Fruit fly (Drosophila melanogaster) whole organism, embryonic: ENCODE data around the gene Smvt.
A peak's percentile ranks its signal among the peaks of the same experiment; 100 is the strongest.

Experiments
- Abd-B ChIP-seq: fragments of 200-800 bp; sonication (Bioruptor generic); optimal IDR thresholded peaks from 2 replicates; lab custom pipeline; 2018; ENCODE audit warnings: missing biosample characterization, mild to moderate bottlenecking, missing genetic modification characterization, moderate library complexity
- B-H1 ChIP-seq: fragments of 200-800 bp; sonication (Bioruptor generic); IDR thresholded peaks from 3 replicates; pipeline ENCODE4 v1.3.6; 2022; ENCODE audit warnings: missing biosample characterization, missing genetic modification characterization
- Blimp-1 ChIP-seq: fragments of 200-800 bp; sonication (Bioruptor generic); optimal IDR thresholded peaks from 3 replicates; lab custom pipeline; 2018; ENCODE audit warnings: missing biosample characterization, missing genetic modification characterization, mild to moderate bottlenecking, moderate library complexity, missing genetic modification reagents
- CG12071 ChIP-seq: fragments of 200-800 bp; sonication (Bioruptor generic); optimal IDR thresholded peaks from 3 replicates; lab custom pipeline; 2018; ENCODE audit warnings: missing biosample characterization, mild to moderate bottlenecking, missing genetic modification characterization
- CG13296 ChIP-seq: fragments of 200-800 bp; sonication (Bioruptor generic); optimal IDR thresholded peaks from 3 replicates; lab custom pipeline; 2018; ENCODE audit warnings: missing biosample characterization, mild to moderate bottlenecking, missing genetic modification characterization
- CG1603 ChIP-seq: fragments of 200-800 bp; sonication (Bioruptor generic); optimal IDR thresholded peaks from 2 replicates; lab custom pipeline; 2019; ENCODE audit warnings: missing biosample characterization, mild to moderate bottlenecking, missing genetic modification characterization, moderate library complexity
- CG17186 ChIP-seq: fragments of 200-800 bp; sonication (Bioruptor generic); optimal IDR thresholded peaks from 3 replicates; lab custom pipeline; 2017; ENCODE audit warnings: missing biosample characterization, missing genetic modification reagents, missing genetic modification characterization
- CG1832 ChIP-seq: fragments of 200-800 bp; sonication (Bioruptor generic); optimal IDR thresholded peaks from 2 replicates; lab custom pipeline; 2017; ENCODE audit warnings: missing biosample characterization, mild to moderate bottlenecking, missing genetic modification characterization, inconsistent platforms
- CG2199 ChIP-seq: fragments of 200-800 bp; sonication (Bioruptor generic); IDR thresholded peaks from 3 replicates; pipeline ENCODE4 v1.3.6; 2022; ENCODE audit warnings: missing biosample characterization, missing genetic modification characterization
- CG31224 ChIP-seq: fragments of 200-800 bp; sonication (Bioruptor generic); IDR thresholded peaks from 2 replicates; pipeline ENCODE4 v1.3.6; 2022; ENCODE audit warnings: missing biosample characterization, missing genetic modification characterization
- CG3163 ChIP-seq: fragments of 200-800 bp; sonication (Bioruptor generic); optimal IDR thresholded peaks from 3 replicates; lab custom pipeline; 2016; ENCODE audit warnings: missing biosample characterization, missing genetic modification characterization
- CG32772 ChIP-seq: fragments of 200-800 bp; sonication (Bioruptor generic); IDR thresholded peaks from 2 replicates; pipeline ENCODE4 v1.3.6; 2022; ENCODE audit warnings: missing biosample characterization, missing genetic modification characterization
- CG4854 ChIP-seq: fragments of 200-800 bp; sonication (Bioruptor generic); optimal IDR thresholded peaks from 2 replicates; lab custom pipeline; 2016; ENCODE audit warnings: missing biosample characterization, missing genetic modification characterization, inconsistent platforms
- CG5180 ChIP-seq: fragments of 200-800 bp; sonication (Bioruptor generic); optimal IDR thresholded peaks from 3 replicates; lab custom pipeline; 2017; ENCODE audit warnings: missing biosample characterization, missing genetic modification characterization, mild to moderate bottlenecking, moderate library complexity, missing genetic modification reagents
- CG6175 ChIP-seq: fragments of 200-800 bp; sonication (Bioruptor generic); IDR thresholded peaks from 3 replicates; pipeline ENCODE4 v1.3.6; 2022; ENCODE audit warnings: missing biosample characterization, missing genetic modification characterization
- CG8281 ChIP-seq: fragments of 200-800 bp; sonication (Bioruptor generic); optimal IDR thresholded peaks from 2 replicates; lab custom pipeline; 2018; ENCODE audit warnings: missing biosample characterization, mild to moderate bottlenecking, missing genetic modification characterization, moderate library complexity
- CG8765 ChIP-seq: fragments of 200-800 bp; sonication (Bioruptor generic); IDR thresholded peaks from 2 replicates; pipeline ENCODE4 v1.3.6; 2022; ENCODE audit warnings: missing biosample characterization, missing genetic modification characterization
- CG9609 ChIP-seq: fragments of 200-800 bp; sonication (Bioruptor generic); optimal IDR thresholded peaks from 3 replicates; lab custom pipeline; 2016; ENCODE audit warnings: missing biosample characterization, missing genetic modification characterization
- Dbx ChIP-seq: fragments of 200-800 bp; sonication (Bioruptor generic); IDR thresholded peaks from 3 replicates; pipeline ENCODE4 v1.3.6; 2022; ENCODE audit warnings: missing biosample characterization, missing genetic modification characterization
- Dfd ChIP-seq, 2 experiments: fragments of >200 bp; optimal IDR thresholded peaks; 2 replicates each; lab custom pipeline; 2017; ENCODE audit warnings: missing biosample characterization in 2 of 2, missing genetic modification characterization in 2 of 2
- Fer1 ChIP-seq: fragments of 200-800 bp; sonication (Bioruptor generic); optimal IDR thresholded peaks from 2 replicates; lab custom pipeline; 2017; ENCODE audit warnings: missing biosample characterization, mild to moderate bottlenecking, missing genetic modification characterization
- Hmr ChIP-seq: fragments of 200-800 bp; sonication (Bioruptor generic); optimal IDR thresholded peaks from 3 replicates; lab custom pipeline; 2017; ENCODE audit warnings: mild to moderate bottlenecking, missing biosample characterization, missing genetic modification reagents, missing genetic modification characterization
- Hsf ChIP-seq: fragments of 200-800 bp; sonication (Bioruptor generic); optimal IDR thresholded peaks from 3 replicates; lab custom pipeline; 2016; ENCODE audit warnings: missing biosample characterization, missing genetic modification characterization
- MTF-1 ChIP-seq: fragments of 200-800 bp; sonication (Bioruptor generic); optimal IDR thresholded peaks from 2 replicates; lab custom pipeline; 2018; ENCODE audit warnings: missing biosample characterization, mild to moderate bottlenecking, missing genetic modification characterization, borderline replicate concordance
- Opbp ChIP-seq: fragments of 200-800 bp; sonication (Bioruptor generic); IDR thresholded peaks from 3 replicates; pipeline ENCODE4 v1.3.6; 2022; ENCODE audit warnings: missing biosample characterization, missing genetic modification characterization; ENCODE audit not compliant: partially characterized antibody
- Rfx ChIP-seq: fragments of 200-800 bp; sonication (Bioruptor generic); IDR thresholded peaks from 2 replicates; pipeline ENCODE4 v1.3.6; 2022; ENCODE audit warnings: missing biosample characterization, missing genetic modification characterization
- ase ChIP-seq: fragments of 200-800 bp; sonication (Bioruptor generic); IDR thresholded peaks from 3 replicates; pipeline ENCODE4 v1.3.6; 2022; ENCODE audit warnings: missing biosample characterization, missing genetic modification characterization
- az2 ChIP-seq: fragments of 200-800 bp; sonication (Bioruptor generic); optimal IDR thresholded peaks from 3 replicates; lab custom pipeline; 2016; ENCODE audit warnings: missing biosample characterization, missing genetic modification characterization
- bcd ChIP-seq: fragments of 200-800 bp; sonication (Bioruptor generic); optimal IDR thresholded peaks from 2 replicates; lab custom pipeline; 2017; ENCODE audit warnings: missing biosample characterization, mild to moderate bottlenecking, missing genetic modification characterization
- cas ChIP-seq: fragments of 200-800 bp; sonication (Bioruptor generic); IDR thresholded peaks from 2 replicates; pipeline ENCODE4 v1.3.6; 2022; ENCODE audit warnings: missing biosample characterization, missing genetic modification characterization
- crc ChIP-seq: fragments of 200-800 bp; sonication (Bioruptor generic); optimal IDR thresholded peaks from 2 replicates; lab custom pipeline; 2016; ENCODE audit warnings: missing biosample characterization, missing genetic modification characterization
- crp ChIP-seq, 2 experiments: fragments of 200-800 bp; sonication (Bioruptor generic); optimal IDR thresholded peaks; 2 replicates in 1 of 2; 3 replicates in 1 of 2; lab custom pipeline; 2017; ENCODE audit warnings: missing biosample characterization in 2 of 2, missing genetic modification characterization in 2 of 2, mild to moderate bottlenecking in 1 of 2, moderate library complexity in 1 of 2
- dm ChIP-seq: fragments of 200-800 bp; sonication (Bioruptor generic); optimal IDR thresholded peaks from 3 replicates; lab custom pipeline; 2016; ENCODE audit warnings: missing biosample characterization, missing genetic modification characterization
- ftz-f1 ChIP-seq: fragments of 200-800 bp; sonication (Bioruptor generic); optimal IDR thresholded peaks from 2 replicates; lab custom pipeline; 2016; ENCODE audit warnings: missing biosample characterization, missing genetic modification characterization
- gfzf ChIP-seq: fragments of 200-800 bp; sonication (Bioruptor generic); optimal IDR thresholded peaks from 2 replicates; lab custom pipeline; 2016; ENCODE audit warnings: missing biosample characterization, mild to moderate bottlenecking, missing genetic modification characterization, moderate library complexity
- knrl ChIP-seq: fragments of 200-800 bp; sonication (Bioruptor generic); IDR thresholded peaks from 3 replicates; pipeline ENCODE4 v1.3.6; 2022; ENCODE audit warnings: missing biosample characterization, missing genetic modification characterization; ENCODE audit not compliant: partially characterized antibody
- lab ChIP-seq: fragments of 200-800 bp; sonication (Bioruptor generic); optimal IDR thresholded peaks from 3 replicates; lab custom pipeline; 2017; ENCODE audit warnings: missing biosample characterization, missing genetic modification characterization, mild to moderate bottlenecking, moderate library complexity, missing genetic modification reagents
- lola ChIP-seq, 3 experiments: fragments of >200 bp in 2 of 3; fragments of 200-800 bp in 1 of 3; sonication (Bioruptor generic) in 1 of 3; optimal IDR thresholded peaks; 2 replicates each; lab custom pipeline; 2017 to 2019; ENCODE audit warnings: missing biosample characterization in 3 of 3, missing genetic modification characterization in 3 of 3, mild to moderate bottlenecking in 1 of 3, moderate library complexity in 1 of 3
- maf-S ChIP-seq: fragments of 200-800 bp; sonication (Bioruptor generic); optimal IDR thresholded peaks from 2 replicates; lab custom pipeline; 2016; ENCODE audit warnings: missing biosample characterization, missing genetic modification characterization
- mam ChIP-seq: fragments of 200-800 bp; sonication (Bioruptor generic); optimal IDR thresholded peaks from 3 replicates; lab custom pipeline; 2016; ENCODE audit warnings: missing biosample characterization, missing genetic modification characterization
- mirr ChIP-seq: fragments of 200-800 bp; sonication (Bioruptor generic); optimal IDR thresholded peaks from 3 replicates; lab custom pipeline; 2018; ENCODE audit warnings: missing biosample characterization, mild to moderate bottlenecking, missing genetic modification characterization
- mld ChIP-seq: fragments of 200-800 bp; sonication (Bioruptor generic); IDR thresholded peaks from 3 replicates; pipeline ENCODE4 v1.3.6; 2022; ENCODE audit warnings: missing biosample characterization, missing genetic modification characterization; ENCODE audit not compliant: partially characterized antibody
- nau ChIP-seq: fragments of 200-800 bp; sonication (Bioruptor generic); optimal IDR thresholded peaks from 3 replicates; lab custom pipeline; 2017; ENCODE audit warnings: missing biosample characterization, mild to moderate bottlenecking, missing genetic modification characterization, missing genetic modification reagents
- nerfin-2 ChIP-seq: fragments of 200-800 bp; sonication (Bioruptor generic); IDR thresholded peaks from 2 replicates; pipeline ENCODE4 v1.3.6; 2022; ENCODE audit warnings: missing biosample characterization, missing genetic modification characterization; ENCODE audit not compliant: partially characterized antibody
- p53 ChIP-seq: fragments of 200-800 bp; sonication (Bioruptor generic); optimal IDR thresholded peaks from 2 replicates; lab custom pipeline; 2016; ENCODE audit warnings: missing biosample characterization, missing genetic modification characterization
- pnt ChIP-seq: fragments of 200-800 bp; sonication (Bioruptor generic); optimal IDR thresholded peaks from 3 replicates; lab custom pipeline; 2016; ENCODE audit warnings: missing biosample characterization, missing genetic modification characterization
- run ChIP-seq: fragments of 200-800 bp; sonication (Bioruptor generic); optimal IDR thresholded peaks from 3 replicates; lab custom pipeline; 2018; ENCODE audit warnings: missing biosample characterization, mild to moderate bottlenecking, missing genetic modification characterization
- schlank ChIP-seq: fragments of 200-800 bp; sonication (Bioruptor generic); optimal IDR thresholded peaks from 2 replicates; lab custom pipeline; 2018; ENCODE audit warnings: missing biosample characterization, mild to moderate bottlenecking, missing genetic modification characterization
- tx ChIP-seq: fragments of 200-800 bp; sonication (Bioruptor generic); optimal IDR thresholded peaks from 2 replicates; lab custom pipeline; 2016; ENCODE audit warnings: missing biosample characterization, missing genetic modification characterization

Smvt gene

dm6 chr3R:31793664-31794417, 32.5 kb upstream of the Smvt start, which contains the start of the genes Mccc1 and Acf:
Mccc1 (minus strand) TSS chr3R:31793907.
Acf (plus strand) TSS chr3R:31793981.
- TF ChIP-seq lab (no peak), lola (GFP tag; optimal IDR thresholded peaks at IDR 0.05; lab: Kevin White, UChicago) (peak in 1 of 3 experiments; percentile 3), Abd-B (GFP tag; lab: Kevin White, UChicago) (no peak), CG9609 (peak; percentile 19), CG31224 (GFP tag; lab: Robert Waterston, UW) (no peak), gfzf (GFP tag; lab: Kevin White, UChicago) (peak; percentile 84), bcd (GFP tag; lab: Kevin White, UChicago) (no peak), pnt (GFP tag; lab: Kevin White, UChicago) (no peak), Dfd (GFP tag; optimal IDR thresholded peaks at IDR 0.05; lab: Kevin White, UChicago) (no peak), CG1603 (tag; lab: Kevin White, UChicago) (peak; percentile 52), B-H1 (GFP tag; lab: Robert Waterston, UW) (no peak), CG32772 (no peak), mam (GFP tag; lab: Kevin White, UChicago) (peak; percentile 60), crp (GFP tag; optimal IDR thresholded peaks at IDR 0.05; lab: Kevin White, UChicago) (peak in 1 of 2 experiments; percentile 56), tx (GFP tag; lab: Kevin White, UChicago) (no peak), Dbx (GFP tag; lab: Robert Waterston, UW) (0 out of 3 replicates have a peak, but pooled peaks have one; percentile 16), CG8765 (GFP tag; lab: Robert Waterston, UW) (no peak), Hsf (GFP tag; lab: Kevin White, UChicago) (peak; percentile 30), knrl (GFP tag; lab: Robert Waterston, UW) (peak; percentile 65; the same call in 2 of the 3 replicates), CG12071 (GFP tag; lab: Kevin White, UChicago) (no peak), CG17186 (peak; percentile 55), CG13296 (no peak), cas (GFP tag; lab: Robert Waterston, UW) (no peak), Blimp-1 (GFP tag; lab: Kevin White, UChicago) (no peak), Opbp (GFP tag; lab: Robert Waterston, UW) (peak; percentile 62; the same call in 2 of the 3 replicates), CG1832 (GFP tag; lab: Kevin White, UChicago) (no peak), run (tag; lab: Kevin White, UChicago) (no peak), nerfin-2 (GFP tag; lab: Robert Waterston, UW) (no peak), CG2199 (GFP tag; lab: Robert Waterston, UW) (no peak), CG4854 (GFP tag; lab: Kevin White, UChicago) (no peak), CG5180 (GFP tag; lab: Kevin White, UChicago) (no peak), crc (GFP tag; lab: Kevin White, UChicago) (peak; percentile 33), dm (GFP tag; lab: Kevin White, UChicago) (no peak), ftz-f1 (GFP tag; lab: Kevin White, UChicago) (peak; percentile 4), CG8281 (no peak), schlank (tag; lab: Kevin White, UChicago) (no peak), az2 (peak; percentile 41), MTF-1 (GFP tag; lab: Kevin White, UChicago) (no peak), mirr (GFP tag; lab: Kevin White, UChicago) (no peak), maf-S (GFP tag; lab: Kevin White, UChicago) (no peak), CG3163 (no peak), p53 (no peak), ase (GFP tag; lab: Robert Waterston, UW) (no peak), Fer1 (no peak), CG6175 (no peak), Rfx (GFP tag; lab: Robert Waterston, UW) (peak; percentile 60), nau (no peak), Hmr (GFP tag; lab: Kevin White, UChicago) (no peak), mld (no peak)
